ENCODE assay signal across 4 fruit fly cellular contexts in the genomic region with DNA sequence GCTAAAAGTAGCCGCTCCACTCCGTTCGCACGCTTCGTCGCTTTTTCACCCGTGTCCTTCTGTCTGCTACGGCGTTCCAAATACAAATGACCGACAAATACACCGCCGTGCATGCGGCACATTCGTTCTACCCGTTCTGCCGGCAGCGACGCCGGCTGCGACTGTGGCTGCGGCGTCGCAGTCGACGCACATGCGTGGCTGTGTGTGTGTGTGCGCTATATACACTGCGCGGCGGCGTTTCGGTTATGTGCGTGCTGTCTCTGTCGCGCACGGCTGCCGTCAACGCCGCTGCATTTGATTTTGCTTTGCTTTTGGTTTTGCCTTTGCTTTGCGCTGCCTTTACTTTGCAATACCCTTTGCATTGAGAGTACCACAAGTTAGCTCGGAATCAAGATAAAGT.
A peak's percentile ranks its signal among the peaks of the same experiment; 100 is the strongest.
TF ChIP-seq lines count a peak whose summit lies in the region.

A gene (minus strand): TSS at position 92 of the 400 bp plus-strand sequence.

- TF ChIP-seq CTCF in whole organism, embryonic (GFP tag; optimal IDR thresholded peaks at IDR 0.05; lab: Kevin White, UChicago) = no peak

TF ChIP-seq in whole organism, embryonic, 481 proteins besides CTCF, POLR2A, EP300 and RAD21 (continues in another document):
- TF ChIP-seq schlank (tag; optimal IDR thresholded peaks at IDR 0.05; lab: Kevin White, UChicago) (no peak), Nf-YC (tag; optimal IDR thresholded peaks at IDR 0.05; lab: Kevin White, UChicago) (peak; percentile 18), CG1832 (GFP tag; optimal IDR thresholded peaks at IDR 0.05; lab: Kevin White, UChicago) (peak; percentile 71), ttk (GFP tag; IDR thresholded peaks at IDR 0.05; lab: Robert Waterston, UW) (no peak), chm (GFP tag; IDR thresholded peaks at IDR 0.05; lab: Robert Waterston, UW) (peak; percentile 60; the same call in 1 of the 2 replicates), zf30C (GFP tag; optimal IDR thresholded peaks at IDR 0.05; lab: Kevin White, UChicago) (peak; percentile 60), CG2889 (GFP tag; IDR thresholded peaks at IDR 0.05; lab: Robert Waterston, UW) (no peak), CG12219 (GFP tag; optimal IDR thresholded peaks at IDR 0.05; lab: Kevin White, UChicago) (no peak), bbx (GFP tag; IDR thresholded peaks at IDR 0.05; lab: Robert Waterston, UW; ENCODE audit: partially characterized antibody) (peak; percentile 28; the same call in 1 of the 2 replicates), twi (tag; optimal IDR thresholded peaks at IDR 0.05; lab: Kevin White, UChicago) (peak; percentile 39), stwl (tag; optimal IDR thresholded peaks at IDR 0.05; lab: Kevin White, UChicago) (peak; percentile 2), CG17328 (GFP tag; IDR thresholded peaks at IDR 0.05; lab: Robert Waterston, UW) (peak; percentile 44; the same call in 1 of the 2 replicates), zfh1 (GFP tag; IDR thresholded peaks at IDR 0.05; lab: Robert Waterston, UW) (peak; percentile 54; the same call in 2 of the 3 replicates), CG17829 (tag; optimal IDR thresholded peaks at IDR 0.05; lab: Kevin White, UChicago) (peak; percentile 49), ato (GFP tag; IDR thresholded peaks at IDR 0.05; lab: Robert Waterston, UW; ENCODE audit: partially characterized antibody) (0 out of 2 replicates have a peak, but pooled peaks have one; percentile 42), exex (tag; optimal IDR thresholded peaks at IDR 0.05; lab: Kevin White, UChicago) (no peak), Sry-β (GFP tag; optimal IDR thresholded peaks at IDR 0.05; lab: Kevin White, UChicago) (no peak), CG9727 (GFP tag; optimal IDR thresholded peaks at IDR 0.05; lab: Kevin White, UChicago) (peak; percentile 11), CG11695 (GFP tag; IDR thresholded peaks at IDR 0.05; lab: Robert Waterston, UW) (no peak), CG4360 (GFP tag; IDR thresholded peaks at IDR 0.05; lab: Robert Waterston, UW) (peak; percentile 49)

TF ChIP-seq in whole organism, prepupa, 60 proteins besides CTCF, POLR2A, EP300 and RAD21:
- TF ChIP-seq CG1621 (tag; optimal IDR thresholded peaks at IDR 0.05; lab: Kevin White, UChicago) = peak; percentile 17
- peak; percentile 27 for TF ChIP-seq Eip78C (GFP tag; lab: Kevin White, UChicago)
- peak; percentile 71 for TF ChIP-seq fkh (GFP tag; optimal IDR thresholded peaks at IDR 0.05; lab: Kevin White, UChicago)
- TF ChIP-seq net (GFP tag; optimal IDR thresholded peaks at IDR 0.05; lab: Kevin White, UChicago) = no peak
- peak in 1 of 2 experiments; percentile 41 for TF ChIP-seq ss (GFP tag; optimal IDR thresholded peaks at IDR 0.05; lab: Kevin White, UChicago)
- 0 out of 3 replicates have a peak, but pooled peaks have one; percentile 35 for TF ChIP-seq CG6163 (GFP tag; IDR thresholded peaks at IDR 0.05; lab: Robert Waterston, UW)
- TF ChIP-seq Hr39 (GFP tag; optimal IDR thresholded peaks at IDR 0.05; lab: Kevin White, UChicago) = no peak
- TF ChIP-seq svp (GFP tag; lab: Kevin White, UChicago) = peak; percentile 48

TF ChIP-seq in whole organism, pupa, 21 proteins besides CTCF, POLR2A, EP300 and RAD21:
- peak; percentile 81 for TF ChIP-seq CG13204 (GFP tag; optimal IDR thresholded peaks at IDR 0.05; lab: Kevin White, UChicago)
- no peak for TF ChIP-seq EcR (GFP tag; optimal IDR thresholded peaks at IDR 0.05; lab: Kevin White, UChicago)
- TF ChIP-seq fd96Ca (GFP tag; IDR thresholded peaks at IDR 0.05; lab: Robert Waterston, UW) = no peak
- peak; percentile 56; the same call in 2 of the 3 replicates for TF ChIP-seq CG4496 (GFP tag; IDR thresholded peaks at IDR 0.05; lab: Robert Waterston, UW)

TF ChIP-seq in whole organism, wandering third instar larva, 38 proteins besides CTCF, POLR2A, EP300 and RAD21:
- TF ChIP-seq Dfd (GFP tag; optimal IDR thresholded peaks at IDR 0.05; lab: Kevin White, UChicago) (no peak), h (GFP tag; optimal IDR thresholded peaks at IDR 0.05; lab: Kevin White, UChicago) (no peak), psq (GFP tag; optimal IDR thresholded peaks at IDR 0.05; lab: Kevin White, UChicago) (peak; percentile 2), dsf (GFP tag; optimal IDR thresholded peaks at IDR 0.05; lab: Kevin White, UChicago; ENCODE audit: borderline replicate concordance) (no peak), CG9705 (GFP tag; optimal IDR thresholded peaks at IDR 0.05; lab: Kevin White, UChicago) (no peak), Hr83 (GFP tag; optimal IDR thresholded peaks at IDR 0.05; lab: Kevin White, UChicago; ENCODE audit: poor library complexity, severe bottlenecking) (no peak), fru (GFP tag; optimal IDR thresholded peaks at IDR 0.05; lab: Kevin White, UChicago) (no peak), Jra (GFP tag; optimal IDR thresholded peaks at IDR 0.05; lab: Kevin White, UChicago) (no peak), pan (optimal IDR thresholded peaks at IDR 0.05; lab: Kevin White, UChicago) (no peak), CrebA (GFP tag; optimal IDR thresholded peaks at IDR 0.05; lab: Kevin White, UChicago; ENCODE audit: borderline replicate concordance) (no peak), Dif (GFP tag; optimal IDR thresholded peaks at IDR 0.05; lab: Kevin White, UChicago; ENCODE audit: partially characterized antibody) (peak; percentile 9)
